Worm (Caenorhabditis elegans): Measurements from ENCODE around the gene ndua-12.

- TF ChIP-seq elt-1 (tag; optimal IDR thresholded peaks at IDR 0.05; ENCODE audit: borderline replicate concordance, insufficient read depth) (no peak), lin-13 (tag; optimal IDR thresholded peaks at IDR 0.05) (no peak), hlh-1 (tag; optimal IDR thresholded peaks at IDR 0.05) (no peak), nhr-76 (tag; optimal IDR thresholded peaks at IDR 0.05) (no peak), bed-3 (GFP tag; optimal IDR thresholded peaks at IDR 0.05) (no peak), zip-8 (tag; optimal IDR thresholded peaks at IDR 0.05) (no peak), nhr-237 (tag; optimal IDR thresholded peaks at IDR 0.05) (no peak), pha-4 (tag; optimal IDR thresholded peaks at IDR 0.05) (no peak)
Observed at ce11 chrIV:2707012-2707411, 12.6 kb downstream of the ndua-12 start, which contains the start of gene ubc-8.

Data from whole organism, mixed stage, embryonic.